Worm (Caenorhabditis elegans) whole organism, L4/young adult: ENCODE results near the gene C48D1.1.
A peak's percentile ranks its signal among the peaks of the same experiment; 100 is the strongest.

ENCODE experiments used
- W03F9.2 ChIP-seq: fragments of 150-350 bp; optimal IDR thresholded peaks from 2 replicates; lab custom pipeline; 2014; ENCODE audit warnings: missing biosample characterization, missing genetic modification characterization
- dao-5 ChIP-seq: sonication (generic microtip); optimal IDR thresholded peaks from 2 replicates; lab custom pipeline; 2016; ENCODE audit warnings: missing genotype, missing genetic modification characterization, moderate library complexity, missing compliant biosample characterization
- him-1 ChIP-seq: sonication (generic microtip); optimal IDR thresholded peaks from 2 replicates; lab custom pipeline; 2016; ENCODE audit warnings: missing genotype, missing genetic modification reagents, missing genetic modification characterization, missing compliant biosample characterization

The C48D1.1 gene

ce11 chrIV:13197282-13197681, at the start of gene C48D1.1:
C48D1.1 (minus strand) TSS chrIV:13197382.
- TF ChIP-seq dao-5, result no peak
- no peak for TF ChIP-seq him-1
- no peak for TF ChIP-seq W03F9.2 (tag; lab: Kevin White, UChicago)

DNA sequence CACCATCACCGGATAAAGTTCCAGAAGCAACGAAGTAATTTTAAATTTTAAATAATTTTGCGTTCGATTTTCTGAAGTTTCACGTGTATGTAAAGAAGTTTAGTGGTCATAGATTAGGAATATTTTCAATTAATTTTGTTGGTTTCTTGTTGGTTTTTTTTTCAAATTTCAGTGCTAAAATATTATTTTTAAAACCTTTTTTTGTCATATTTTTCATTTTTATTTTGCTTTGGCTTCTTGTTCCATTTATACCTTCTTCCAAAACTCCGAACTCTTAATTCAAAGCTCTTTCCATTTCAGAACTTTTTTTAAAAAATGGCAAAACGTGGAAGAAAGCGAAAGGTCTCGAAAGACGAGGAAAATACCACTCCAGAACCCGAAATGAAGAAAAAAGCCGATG, 49.8 kb upstream of the C48D1.1 start, which contains the start of gene JC8.7:
Gene JC8.7 (plus strand): TSS at position 301 of the 400 bp plus-strand sequence.
- TF ChIP-seq W03F9.2 (tag; lab: Kevin White, UChicago) (no peak), him-1 (no peak), dao-5 (no peak)

DNA sequence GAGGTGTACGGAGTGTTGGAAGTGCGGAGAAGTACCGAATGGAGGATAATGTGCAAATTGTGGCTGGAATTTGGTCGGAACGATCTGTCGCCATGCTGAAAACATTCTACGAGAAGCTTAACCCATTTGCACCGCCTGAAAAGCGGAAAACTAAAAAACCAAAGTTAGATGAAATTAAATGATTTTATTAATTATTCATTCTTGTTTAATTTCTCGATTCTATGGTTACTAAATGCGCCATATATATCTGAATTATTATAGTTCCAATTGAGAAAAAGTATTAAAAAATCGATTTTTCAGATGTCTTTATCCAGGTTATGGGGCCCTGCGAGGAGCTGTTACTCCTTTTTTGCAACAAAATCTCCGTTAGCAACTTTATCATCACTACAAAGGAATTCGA, 46.8 kb upstream of the C48D1.1 start, which contains the start of gene cox-11:
Gene cox-11 (plus strand): TSS at position 301 of the 400 bp plus-strand sequence.
- TF ChIP-seq him-1, result no peak

DNA sequence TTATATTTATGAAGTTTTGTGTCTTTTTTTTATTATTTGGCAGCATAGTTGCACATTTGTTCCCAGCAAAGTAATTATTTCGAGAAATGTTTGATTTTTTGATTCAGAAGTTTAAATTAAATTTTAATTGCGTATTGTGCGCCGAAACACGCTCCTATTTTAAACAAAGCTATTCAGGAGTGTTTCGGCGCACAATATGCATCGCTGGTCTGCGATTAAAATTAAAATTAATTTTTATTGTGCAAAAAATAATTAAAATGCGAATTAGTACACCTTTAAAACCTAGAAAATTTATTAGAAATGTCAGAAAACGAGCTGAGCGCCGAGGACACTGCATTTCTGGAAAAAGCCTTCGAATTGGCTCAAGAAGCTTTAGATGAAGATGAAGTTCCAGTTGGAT, 46.2 kb upstream of the C48D1.1 start, which contains the start of gene JC8.4:
Gene JC8.4 (plus strand): TSS at position 301 of the 400 bp plus-strand sequence.
- TF ChIP-seq W03F9.2 (tag; lab: Kevin White, UChicago), result no peak
- TF ChIP-seq him-1, result no peak
- TF ChIP-seq dao-5, result no peak

DNA sequence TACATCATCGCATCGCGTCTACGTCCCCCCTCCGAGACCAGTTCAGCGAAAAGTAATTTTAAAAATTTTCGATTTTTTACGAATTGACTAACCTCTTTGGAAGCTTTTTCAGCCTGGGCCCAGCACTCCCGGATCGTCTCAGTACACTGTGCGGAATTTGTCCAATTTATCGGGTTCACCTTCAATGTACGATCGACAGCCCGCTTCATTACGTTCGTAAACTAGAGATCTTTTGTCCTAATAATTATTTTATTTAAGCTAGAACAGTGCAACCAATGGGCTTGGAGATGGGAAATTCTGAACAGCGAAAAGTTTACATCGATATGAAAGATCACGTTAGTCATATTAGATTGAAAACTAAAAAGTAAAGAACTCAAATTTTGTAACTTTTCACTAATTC, 44.2 kb upstream of the C48D1.1 start:
- no peak for TF ChIP-seq him-1
- TF ChIP-seq W03F9.2 (tag; lab: Kevin White, UChicago), result no peak
- no peak for TF ChIP-seq dao-5

ce11 chrIV:13240842-13241143, 43.6 kb upstream of the C48D1.1 start, which contains the start of gene lin-54:
lin-54 (plus strand) TSS chrIV:13241044.
- TF ChIP-seq dao-5, result no peak
- TF ChIP-seq him-1, result no peak
- TF ChIP-seq W03F9.2 (tag; lab: Kevin White, UChicago), result no peak

DNA sequence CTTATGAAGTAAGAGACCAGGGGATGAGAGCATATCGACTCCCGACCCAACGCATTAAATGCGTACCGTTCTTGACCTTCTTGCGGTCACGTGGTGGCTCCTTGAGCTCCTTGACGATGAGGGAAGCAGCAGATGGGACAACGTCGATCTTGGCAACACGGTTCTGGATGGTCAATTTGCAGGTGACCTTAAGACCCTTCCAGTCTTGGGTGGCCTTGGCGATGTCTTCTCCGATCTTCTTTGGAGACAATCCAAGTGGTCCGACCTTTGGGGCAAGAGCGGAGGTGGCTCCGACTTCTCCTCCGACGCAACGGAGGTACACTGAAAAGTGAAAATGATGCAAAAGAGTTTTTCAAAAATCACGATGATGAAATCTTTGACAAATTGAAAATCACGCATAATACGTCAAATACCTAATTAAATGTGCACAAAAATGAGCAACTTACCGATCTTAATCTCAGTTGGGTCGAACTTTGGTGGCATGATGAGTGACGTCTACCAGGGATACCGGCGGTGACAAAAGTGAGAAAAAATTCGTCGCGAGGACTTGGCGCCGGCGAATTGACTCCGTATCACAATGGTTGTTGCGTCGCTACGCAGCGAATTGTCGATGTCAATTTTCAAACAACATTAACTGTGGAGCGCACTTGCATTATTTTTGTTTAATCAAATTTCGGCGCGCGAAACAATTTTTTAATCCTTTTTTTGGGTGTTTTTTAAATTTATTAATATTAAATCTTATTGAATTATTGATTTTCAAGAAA, 43.1 kb upstream of the C48D1.1 start, which contains the start of gene rpl-12:
Gene rpl-12 (minus strand): TSS at position 574 of the 764 bp plus-strand sequence.
- peak; percentile 92 for TF ChIP-seq him-1
- peak; percentile 98 for TF ChIP-seq W03F9.2 (tag; lab: Kevin White, UChicago)
- no peak for TF ChIP-seq dao-5

DNA sequence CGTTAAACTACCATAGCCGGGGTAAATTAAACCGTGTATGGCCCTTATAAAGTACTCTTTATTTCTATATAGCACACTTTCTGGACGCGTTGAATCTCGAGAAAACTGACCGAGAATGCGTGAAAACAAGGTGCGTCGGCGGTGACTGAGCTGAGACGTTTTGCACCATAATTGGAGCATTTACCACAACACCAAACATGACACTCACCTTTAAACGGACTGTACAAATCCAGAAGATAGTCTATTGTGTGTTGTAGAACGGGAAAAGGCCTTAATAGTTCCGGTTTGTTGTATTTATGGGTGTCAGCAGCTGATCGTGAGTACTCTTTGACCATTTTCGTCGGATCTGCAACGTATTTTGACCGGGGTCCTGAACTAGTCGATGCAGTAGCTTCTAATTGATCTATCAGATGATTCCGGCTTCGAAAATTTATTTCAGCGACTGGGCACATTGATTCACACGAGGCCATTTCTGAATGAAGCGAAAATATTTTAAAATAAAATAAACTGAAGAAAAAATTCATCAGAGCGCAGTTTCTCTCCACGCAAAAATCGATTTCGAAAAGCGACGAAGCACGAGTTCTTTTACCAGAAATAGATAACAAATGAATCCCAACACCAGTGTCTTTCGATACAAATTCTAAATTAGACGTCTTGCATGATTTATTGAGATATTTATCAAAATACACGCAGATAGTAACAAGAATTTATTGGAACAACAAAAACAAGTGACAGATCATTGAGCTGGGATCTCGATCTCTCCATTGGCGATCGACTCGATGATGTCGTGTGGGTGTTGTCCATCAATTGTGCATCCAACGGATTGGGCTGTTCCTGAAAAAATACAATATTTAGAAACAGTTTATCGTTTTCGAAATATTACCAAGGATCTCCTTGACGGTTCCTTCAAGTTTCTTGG, 42.0 kb upstream of the C48D1.1 start, which contains the start of gene tag-115:
Gene tag-115 (minus strand): TSS at position 472 of the 919 bp plus-strand sequence.
- peak; percentile 36 for TF ChIP-seq W03F9.2 (tag; lab: Kevin White, UChicago)
- no peak for TF ChIP-seq him-1
- no peak for TF ChIP-seq dao-5

DNA sequence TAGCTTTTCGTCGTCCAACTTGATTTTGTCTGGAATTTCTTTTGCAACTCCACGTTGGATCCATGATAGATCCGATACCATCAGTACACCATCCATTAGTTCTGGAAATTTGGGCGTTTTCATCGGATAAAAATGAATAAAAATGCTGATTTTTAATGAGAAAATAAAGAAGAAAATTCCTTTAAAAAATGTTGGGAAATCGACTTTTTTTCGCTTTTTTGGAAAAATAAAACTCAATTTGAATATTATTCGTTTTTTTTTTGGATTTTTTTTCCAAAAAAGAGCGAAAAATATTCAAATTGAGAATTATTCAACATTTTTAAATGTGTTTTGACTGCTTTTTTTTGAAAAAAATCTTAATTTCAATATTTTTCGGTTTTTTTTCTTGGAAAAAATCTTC, 39.3 kb upstream of the C48D1.1 start, which contains the start of gene pwp-1:
Gene pwp-1 (minus strand): TSS at position 101 of the 400 bp plus-strand sequence.
- TF ChIP-seq dao-5 (no peak), him-1 (no peak), W03F9.2 (tag; lab: Kevin White, UChicago) (no peak)

ce11 chrIV:13231393-13231792, 34.2 kb upstream of the C48D1.1 start:
- TF ChIP-seq W03F9.2 (tag; lab: Kevin White, UChicago) (no peak), him-1 (no peak), dao-5 (no peak)

DNA sequence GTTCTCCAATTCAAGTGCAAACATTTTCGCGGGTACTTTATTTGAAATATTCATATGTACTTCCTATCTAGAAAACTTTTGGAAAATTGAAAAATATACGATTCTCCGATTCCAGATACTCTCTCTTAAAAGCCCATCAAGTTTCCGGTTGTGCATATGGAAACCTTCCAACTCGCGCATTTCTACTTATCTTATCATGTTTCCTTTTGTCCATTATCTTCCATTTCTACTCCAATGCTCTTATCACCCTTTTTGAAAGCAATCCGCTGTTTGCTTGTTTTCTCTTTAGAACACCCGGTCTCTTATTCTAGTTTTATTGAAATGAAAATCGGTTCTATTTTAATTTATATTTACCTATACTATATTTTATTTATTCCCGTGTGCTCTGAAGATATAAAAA, 24.5 kb upstream of the C48D1.1 start, which contains the start of gene C48D1.5:
Gene C48D1.5 (plus strand): TSS at position 301 of the 400 bp plus-strand sequence.
- TF ChIP-seq him-1 (no peak), W03F9.2 (tag; lab: Kevin White, UChicago) (no peak), dao-5 (no peak)

ce11 chrIV:13220594-13220993, 23.4 kb upstream of the C48D1.1 start:
- TF ChIP-seq W03F9.2 (tag; lab: Kevin White, UChicago) (no peak), him-1 (no peak), dao-5 (no peak)

ce11 chrIV:13214466-13214865, 17.3 kb upstream of the C48D1.1 start, which contains the start of gene cho-1:
cho-1 (minus strand) TSS chrIV:13214566.
- TF ChIP-seq him-1 (no peak), dao-5 (no peak), W03F9.2 (tag; lab: Kevin White, UChicago) (no peak)

DNA sequence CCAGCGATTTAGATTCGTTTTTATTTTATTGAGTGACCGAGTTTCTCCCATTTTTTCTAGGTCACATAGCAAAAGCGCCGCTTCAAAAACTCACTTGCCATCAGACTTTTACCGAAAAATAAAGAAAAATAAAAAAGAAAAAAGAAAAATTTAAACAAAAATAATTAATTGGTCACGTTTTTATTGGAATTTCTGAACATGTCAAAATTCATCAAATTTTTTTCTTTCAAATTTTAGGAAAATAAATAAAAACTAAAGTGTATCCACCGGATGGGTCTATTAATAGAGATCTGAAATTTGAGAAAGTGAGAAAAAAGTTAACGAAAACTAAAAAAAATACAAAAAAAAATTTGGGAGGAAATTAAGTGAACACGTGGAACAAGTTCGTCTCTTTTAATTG, 12.4 kb upstream of the C48D1.1 start, which contains the start of gene C48D1.9:
Gene C48D1.9 (minus strand): TSS at position 101 of the 400 bp plus-strand sequence.
- no peak for TF ChIP-seq W03F9.2 (tag; lab: Kevin White, UChicago)
